Fruit fly (Drosophila melanogaster) whole organism, prepupa: Measurements from ENCODE around the gene smp-30.

Experiments
- Blimp-1 ChIP-seq: fragments of 200-800 bp; sonication (Bioruptor generic); optimal IDR thresholded peaks from 3 replicates; lab custom pipeline; 2017; ENCODE audit warnings: missing biosample characterization, missing genetic modification characterization, mild to moderate bottlenecking, moderate library complexity, missing genetic modification reagents
- CG6163 ChIP-seq: fragments of 200-800 bp; sonication (Bioruptor generic); IDR thresholded peaks from 3 replicates; pipeline ENCODE4 v1.3.6; 2022; ENCODE audit warnings: missing biosample characterization, missing genetic modification characterization
- CG6276 ChIP-seq: fragments of 200-800 bp; sonication (Bioruptor generic); optimal IDR thresholded peaks from 2 replicates; lab custom pipeline; 2017; ENCODE audit warnings: missing biosample characterization, mild to moderate bottlenecking, missing genetic modification characterization
- CG8319 ChIP-seq: fragments of 200-800 bp; sonication (Bioruptor generic); optimal IDR thresholded peaks from 3 replicates; lab custom pipeline; 2016; ENCODE audit warnings: missing biosample characterization, missing genetic modification characterization
- Eip93F ChIP-seq: fragments of 200-800 bp; sonication (Bioruptor generic); optimal IDR thresholded peaks from 2 replicates; lab custom pipeline; 2016; ENCODE audit warnings: missing biosample characterization, mild to moderate bottlenecking, missing genetic modification characterization
- Lpt ChIP-seq: fragments of 200-800 bp; sonication (Bioruptor generic); optimal IDR thresholded peaks from 3 replicates; lab custom pipeline; 2016; ENCODE audit warnings: missing biosample characterization, missing genetic modification characterization
- Met ChIP-seq: fragments of 200-800 bp; sonication (Bioruptor generic); optimal IDR thresholded peaks from 3 replicates; lab custom pipeline; 2016; ENCODE audit warnings: missing biosample characterization, missing genetic modification characterization
- OdsH ChIP-seq: fragments of 200-800 bp; sonication (Bioruptor generic); optimal IDR thresholded peaks from 3 replicates; lab custom pipeline; 2016; ENCODE audit warnings: missing biosample characterization, missing genetic modification characterization
- Smox ChIP-seq: fragments of 200-800 bp; sonication (Bioruptor generic); optimal IDR thresholded peaks from 3 replicates; lab custom pipeline; 2016; ENCODE audit warnings: missing biosample characterization, missing genetic modification characterization
- Sox15 ChIP-seq: fragments of 200-800 bp; sonication (Bioruptor generic); optimal IDR thresholded peaks from 3 replicates; lab custom pipeline; 2016; ENCODE audit warnings: missing biosample characterization, missing genetic modification characterization
- net ChIP-seq: fragments of 200-800 bp; sonication (Bioruptor generic); optimal IDR thresholded peaks from 3 replicates; lab custom pipeline; 2016; ENCODE audit warnings: missing biosample characterization, missing genetic modification characterization
- pdm3 ChIP-seq: fragments of 200-800 bp; sonication (Bioruptor generic); optimal IDR thresholded peaks from 3 replicates; lab custom pipeline; 2016; ENCODE audit warnings: missing biosample characterization, missing genetic modification characterization
- salr ChIP-seq, 2 experiments: fragments of 200-800 bp; sonication (Bioruptor generic); optimal IDR thresholded peaks; 3 replicates each; lab custom pipeline; 2016 to 2018; ENCODE audit warnings: missing biosample characterization in 2 of 2, missing genetic modification characterization in 2 of 2, mild to moderate bottlenecking in 1 of 2
- svp ChIP-seq: fragments of 200-800 bp; sonication (Bioruptor generic); peaks from one replicate; lab custom pipeline; 2016; ENCODE audit warnings: missing biosample characterization, missing genetic modification characterization

DNA sequence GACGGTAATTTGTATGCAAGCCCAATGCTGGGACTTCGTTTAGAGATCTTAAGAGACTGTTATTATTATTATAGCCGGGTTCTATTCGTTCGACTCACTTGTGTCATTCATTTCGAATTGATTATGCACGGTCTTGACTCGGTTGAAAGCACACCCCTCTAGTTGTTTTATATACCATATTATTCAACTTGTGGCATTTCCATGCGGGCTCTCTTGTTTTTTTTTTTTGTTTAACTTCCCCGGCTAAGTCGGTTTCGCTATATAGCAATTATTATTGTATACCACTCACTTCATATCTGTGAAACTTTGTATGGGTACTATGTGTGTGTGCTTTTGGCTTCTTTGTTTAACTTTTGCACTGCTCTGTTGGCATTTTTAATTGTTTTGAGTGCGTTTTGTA is at the start of gene smp-30:
- no peak for TF ChIP-seq net (GFP tag; lab: Kevin White, UChicago)
- no peak for TF ChIP-seq Sox15
- TF ChIP-seq salr (GFP tag; optimal IDR thresholded peaks at IDR 0.05; lab: Kevin White, UChicago) = no peak
- no peak for TF ChIP-seq CG6276 (GFP tag; lab: Kevin White, UChicago)
- no peak for TF ChIP-seq Met (GFP tag; lab: Kevin White, UChicago)
- no peak for TF ChIP-seq Lpt (GFP tag; lab: Kevin White, UChicago)
- TF ChIP-seq Eip93F = no peak
- TF ChIP-seq OdsH (GFP tag; lab: Kevin White, UChicago) = no peak
- no peak for TF ChIP-seq Smox
- TF ChIP-seq CG8319 (GFP tag; lab: Kevin White, UChicago) = no peak
- no peak for TF ChIP-seq CG6163 (GFP tag; lab: Robert Waterston, UW)
- TF ChIP-seq pdm3 (GFP tag; lab: Kevin White, UChicago) = no peak
- TF ChIP-seq Blimp-1 = no peak
- TF ChIP-seq svp = no peak
